Worm (Caenorhabditis elegans): ENCODE measurements around the gene acd-4.
A peak's percentile ranks its signal among the peaks of the same experiment; 100 is the strongest.

DNA sequence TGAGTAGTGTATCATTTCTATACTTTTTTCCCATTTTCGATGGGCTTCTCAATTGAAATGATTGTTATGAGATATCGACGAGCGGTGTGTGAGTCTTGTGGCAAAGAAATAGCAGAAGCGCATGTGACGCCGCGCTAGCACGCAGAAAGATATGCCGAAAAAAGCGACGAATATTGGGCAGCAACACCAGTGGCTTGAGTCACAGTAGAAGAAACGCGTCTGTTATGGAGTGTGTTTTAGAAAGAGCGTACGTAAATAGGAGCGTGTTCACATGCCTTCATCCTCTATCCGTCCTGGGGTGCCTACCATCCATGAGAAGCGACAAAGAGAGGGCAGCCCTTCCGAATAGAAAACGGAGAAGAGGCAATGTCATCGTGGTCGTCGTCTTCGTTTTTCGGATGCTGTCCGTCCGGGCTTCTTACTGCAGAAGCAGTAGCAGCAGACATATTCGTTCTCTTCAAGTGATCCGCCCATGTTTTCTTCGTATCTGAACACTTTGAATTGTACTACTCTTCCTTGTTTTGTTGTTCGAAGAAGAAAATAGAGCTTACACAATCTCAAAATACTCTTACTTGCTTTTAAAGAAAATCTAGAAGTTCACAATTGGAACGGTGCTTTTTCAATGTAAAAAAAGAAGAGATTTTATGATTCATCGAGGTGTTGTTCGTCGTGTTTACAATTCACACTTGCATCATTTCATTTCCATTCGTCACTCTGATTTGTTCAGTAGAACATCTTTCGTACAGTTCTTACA is 28.1 kb upstream of the acd-4 start:
- TF ChIP-seq nhr-11 (tag; optimal IDR thresholded peaks at IDR 0.05) (no peak), pag-3 (tag; optimal IDR thresholded peaks at IDR 0.05; ENCODE audit: borderline replicate concordance, insufficient read depth) (no peak), vab-15 (tag; optimal IDR thresholded peaks at IDR 0.05) (no peak), nhr-77 (tag; optimal IDR thresholded peaks at IDR 0.05) (no peak), egl-27 (tag; optimal IDR thresholded peaks at IDR 0.05) (no peak), pqm-1 (tag; optimal IDR thresholded peaks at IDR 0.05) (no peak), ama-1 (optimal IDR thresholded peaks at IDR 0.05) (no peak), snu-23 (GFP tag; optimal IDR thresholded peaks at IDR 0.05) (no peak), ztf-4 (tag; optimal IDR thresholded peaks at IDR 0.05) (no peak), nhr-90 (tag; optimal IDR thresholded peaks at IDR 0.05; ENCODE audit: poor library complexity) (no peak), lsy-2 (tag; optimal IDR thresholded peaks at IDR 0.05) (peak in 1 of 2 experiments; percentile 22), blmp-1 (tag; optimal IDR thresholded peaks at IDR 0.05) (peak; percentile 13), fos-1 (tag; optimal IDR thresholded peaks at IDR 0.05) (no peak), ceh-90 (tag; optimal IDR thresholded peaks at IDR 0.05) (no peak)

Measured in whole organism, L1 larva.